Fruit fly (Drosophila melanogaster) Kc167 (cell line): Measurements from ENCODE around the gene CG9259.

Source experiments
- Myc ChIP-seq: fragments of >200 bp; optimal IDR thresholded peaks from 2 replicates; lab custom pipeline; 2017; ENCODE audit warnings: missing external identifiers
- Sin3A ChIP-seq: fragments of >200 bp; optimal IDR thresholded peaks from 2 replicates; lab custom pipeline; 2018; ENCODE audit warnings: missing external identifiers
- h ChIP-seq: fragments of >200 bp; optimal IDR thresholded peaks from 3 replicates; lab custom pipeline; 2018; ENCODE audit warnings: missing external identifiers
- insv ChIP-seq: fragments of >200 bp; optimal IDR thresholded peaks from 3 replicates; lab custom pipeline; 2018; ENCODE audit warnings: missing external identifiers
- psq ChIP-seq: fragments of >200 bp; optimal IDR thresholded peaks from 2 replicates; lab custom pipeline; 2017; ENCODE audit warnings: missing external identifiers
- ttk ChIP-seq: sonication (Bioruptor generic); optimal IDR thresholded peaks from 2 replicates; lab custom pipeline; 2017; ENCODE audit warnings: missing external identifiers

dm6 chr2L:21052783-21053463 is 36.3 kb upstream of the CG9259 start, which contains the start of gene Itgbn:
- no peak for TF ChIP-seq Myc (lab: Kevin White, UChicago)
- TF ChIP-seq h (lab: Kevin White, UChicago): no peak
- TF ChIP-seq Sin3A (lab: Kevin White, UChicago): no peak
- no peak for TF ChIP-seq psq (lab: Kevin White, UChicago)
- TF ChIP-seq ttk (lab: Kevin White, UChicago): no peak
- no peak for TF ChIP-seq insv (lab: Kevin White, UChicago)
